Worm (Caenorhabditis elegans): Measurements from ENCODE around the gene F11G11.4.
"Not testable (repeated sequence)": the region's sequence is repeated elsewhere in the genome, so short reads cannot be mapped to it uniquely, and the experiment has no call there.

DNA sequence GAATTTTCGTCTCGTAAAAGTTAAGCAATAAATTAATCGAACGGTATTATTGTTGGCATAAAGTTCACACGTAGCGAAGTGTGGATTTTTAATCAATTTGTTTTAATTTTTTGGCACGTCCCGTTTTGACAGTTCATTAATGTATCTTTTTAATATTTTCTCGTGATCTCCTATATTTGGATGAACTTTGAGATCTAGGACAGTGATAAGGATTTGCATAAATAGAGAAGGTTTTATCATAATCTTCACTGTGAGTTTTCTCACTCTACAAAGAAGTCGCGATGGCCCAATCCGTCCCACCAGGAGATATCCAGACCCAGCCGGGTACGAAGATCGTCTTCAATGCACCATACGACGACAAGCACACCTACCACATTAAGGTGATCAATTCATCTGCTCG, 35.3 kb upstream of the F11G11.4 start, which contains the start of the genes C33F10.8 and msp-40:
- TF ChIP-seq ztf-23 (GFP tag; IDR thresholded peaks at IDR 0.05); flt-1 (GFP tag; IDR thresholded peaks at IDR 0.05); ref-1 (GFP tag; conservative IDR thresholded peaks at IDR 0.05); klf-2 (GFP tag; conservative IDR thresholded peaks at IDR 0.05); cog-1 (tag; optimal IDR thresholded peaks at IDR 0.05): not testable (repeated sequence)
